Worm (Caenorhabditis elegans) whole organism, mixed stage, embryonic: ENCODE results near the gene F08H9.4.
A peak's percentile ranks its signal among the peaks of the same experiment; 100 is the strongest.

Source experiments
- hlh-1 ChIP-seq: fragments of 150-350 bp; optimal IDR thresholded peaks from 2 replicates; lab custom pipeline; 2014; ENCODE audit warnings: missing biosample characterization, missing genetic modification reagents, missing genetic modification characterization
- mab-5 ChIP-seq: fragments of 150-350 bp; optimal IDR thresholded peaks from 2 replicates; lab custom pipeline; 2014; ENCODE audit warnings: missing biosample characterization, missing genetic modification characterization
- mep-1 ChIP-seq: fragments of 150-350 bp; optimal IDR thresholded peaks from 2 replicates; lab custom pipeline; 2017; ENCODE audit warnings: missing biosample characterization, missing genetic modification reagents, missing genetic modification characterization, inconsistent platforms
- nhr-12 ChIP-seq: fragments of 150-350 bp; optimal IDR thresholded peaks from 2 replicates; lab custom pipeline; 2014; ENCODE audit warnings: missing biosample characterization, missing genetic modification characterization
- nhr-2 ChIP-seq: fragments of 150-350 bp; optimal IDR thresholded peaks from 2 replicates; lab custom pipeline; 2014; ENCODE audit warnings: missing biosample characterization, missing genetic modification characterization
- nhr-28 ChIP-seq: fragments of 150-350 bp; optimal IDR thresholded peaks from 2 replicates; lab custom pipeline; 2014; ENCODE audit warnings: missing biosample characterization, missing genetic modification characterization
- nhr-76 ChIP-seq: sonication (generic microtip); optimal IDR thresholded peaks from 2 replicates; lab custom pipeline; 2017; ENCODE audit warnings: missing biosample characterization, missing genetic modification characterization
- unc-39 ChIP-seq: fragments of 150-350 bp; optimal IDR thresholded peaks from 2 replicates; lab custom pipeline; 2014; ENCODE audit warnings: missing biosample characterization, missing genetic modification characterization

ce11 chrV:14424958-14425492, 39.2 kb downstream of the F08H9.4 start, which contains the start of gene rrsr-1:
- TF ChIP-seq mep-1 (tag; lab: Kevin White, UChicago) (no peak), hlh-1 (tag; lab: Kevin White, UChicago) (peak; percentile 12), mab-5 (tag; lab: Kevin White, UChicago) (no peak), nhr-76 (no peak), nhr-12 (tag; lab: Kevin White, UChicago) (no peak), nhr-2 (tag; lab: Kevin White, UChicago) (peak; percentile 12), unc-39 (no peak), nhr-28 (tag; lab: Kevin White, UChicago) (no peak)
